Fruit fly (Drosophila melanogaster) S2 (cell line): ENCODE data around the gene CG7974.

Experiments
- CG8478 ChIP-seq: fragments of >200 bp; optimal IDR thresholded peaks from 2 replicates; lab custom pipeline; 2018
- CTCF ChIP-seq, 2 experiments: fragments of >200 bp; optimal IDR thresholded peaks; 2 replicates each; lab custom pipeline; 2018

dm6 chr3L:1667423-1667822, 2.5 kb downstream of the CG7974 start:
- TF ChIP-seq CG8478 = no peak
- no peak for TF ChIP-seq CTCF (optimal IDR thresholded peaks at IDR 0.05; lab: Kevin White, UChicago)
